Worm (Caenorhabditis elegans) whole organism, L2 larva: ENCODE measurements around the gene H40L08.9.

ENCODE experiments used
- C34F6.9 ChIP-seq: fragments of 150-350 bp; optimal IDR thresholded peaks from 2 replicates; lab custom pipeline; 2014; ENCODE audit warnings: missing biosample characterization, missing genetic modification characterization
- R02D3.7 ChIP-seq: fragments of 150-350 bp; optimal IDR thresholded peaks from 2 replicates; lab custom pipeline; 2014; ENCODE audit warnings: missing biosample characterization, missing genetic modification characterization
- ZK546.5 ChIP-seq: sonication (generic microtip); optimal IDR thresholded peaks from 2 replicates; lab custom pipeline; 2017; ENCODE audit warnings: missing biosample characterization, missing genetic modification characterization
- alr-1 ChIP-seq: fragments of 150-350 bp; optimal IDR thresholded peaks from 2 replicates; lab custom pipeline; 2014; ENCODE audit warnings: missing biosample characterization, missing genetic modification characterization
- aly-2 ChIP-seq: fragments of 150-350 bp; optimal IDR thresholded peaks from 2 replicates; lab custom pipeline; 2014; ENCODE audit warnings: missing biosample characterization, missing genetic modification characterization
- ama-1 ChIP-seq: fragments of 150-350 bp; optimal IDR thresholded peaks from 2 replicates; lab custom pipeline; 2018; ENCODE audit warnings: inconsistent platforms
- blmp-1 ChIP-seq: sonication (generic microtip); optimal IDR thresholded peaks from 2 replicates; lab custom pipeline; 2017; ENCODE audit warnings: missing genetic modification characterization, mild to moderate bottlenecking, missing compliant biosample characterization, antibody characterized with exemption, moderate library complexity; ENCODE audit not compliant: insufficient read depth
- ceh-16 ChIP-seq: fragments of 150-350 bp; optimal IDR thresholded peaks from 2 replicates; lab custom pipeline; 2014; ENCODE audit warnings: missing biosample characterization, missing genetic modification characterization
- ceh-82 ChIP-seq: fragments of 150-350 bp; optimal IDR thresholded peaks from 2 replicates; lab custom pipeline; 2014; ENCODE audit warnings: missing biosample characterization, missing genetic modification characterization
- crh-2 ChIP-seq: sonication (generic microtip); optimal IDR thresholded peaks from 2 replicates; lab custom pipeline; 2017; ENCODE audit warnings: missing biosample characterization, missing genetic modification characterization
- dmd-4 ChIP-seq: sonication (generic microtip); optimal IDR thresholded peaks from 2 replicates; lab custom pipeline; 2017; ENCODE audit warnings: missing biosample characterization, missing genetic modification characterization
- egl-27 ChIP-seq: sonication (generic microtip); optimal IDR thresholded peaks from 3 replicates; lab custom pipeline; 2017; ENCODE audit warnings: missing biosample characterization, missing genetic modification reagents, missing genetic modification characterization
- elt-1 ChIP-seq: fragments of 150-350 bp; optimal IDR thresholded peaks from 2 replicates; lab custom pipeline; 2014; ENCODE audit warnings: missing biosample characterization, missing genetic modification characterization
- elt-3 ChIP-seq: sonication (generic microtip); optimal IDR thresholded peaks from 2 replicates; lab custom pipeline; 2017; ENCODE audit warnings: missing biosample characterization, missing genetic modification characterization
- fos-1 ChIP-seq: fragments of 150-350 bp; optimal IDR thresholded peaks from 2 replicates; lab custom pipeline; 2014; ENCODE audit warnings: missing biosample characterization, missing genetic modification characterization
- gmeb-1 ChIP-seq: fragments of 150-350 bp; optimal IDR thresholded peaks from 2 replicates; lab custom pipeline; 2014; ENCODE audit warnings: missing biosample characterization, missing genetic modification characterization
- lin-11 ChIP-seq: fragments of 150-350 bp; sonication (generic microtip); optimal IDR thresholded peaks from 2 replicates; lab custom pipeline; 2014; ENCODE audit warnings: missing biosample characterization, missing genetic modification characterization, inconsistent platforms, mixed read lengths
- lin-39 ChIP-seq: fragments of 150-350 bp; optimal IDR thresholded peaks from 2 replicates; lab custom pipeline; 2014; ENCODE audit warnings: missing biosample characterization, missing genetic modification reagents, missing genetic modification characterization
- lsy-2 ChIP-seq, 2 experiments: fragments of 150-350 bp in 1 of 2; sonication (generic microtip) in 1 of 2; optimal IDR thresholded peaks; 2 replicates each; lab custom pipeline; 2014 to 2017; ENCODE audit warnings: missing biosample characterization in 2 of 2, missing genetic modification characterization in 2 of 2
- mab-5 ChIP-seq: fragments of 150-350 bp; optimal IDR thresholded peaks from 2 replicates; lab custom pipeline; 2014; ENCODE audit warnings: missing biosample characterization, missing genetic modification characterization
- mbf-1 ChIP-seq: sonication (generic microtip); optimal IDR thresholded peaks from 2 replicates; lab custom pipeline; 2017; ENCODE audit warnings: missing biosample characterization, missing genetic modification characterization
- mdl-1 ChIP-seq, 2 experiments: fragments of 150-350 bp in 1 of 2; sonication (generic microtip) in 1 of 2; optimal IDR thresholded peaks; 2 replicates each; lab custom pipeline; 2017; ENCODE audit warnings: missing biosample characterization in 2 of 2, missing genetic modification characterization in 2 of 2
- nhr-10 ChIP-seq: sonication (generic microtip); optimal IDR thresholded peaks from 2 replicates; lab custom pipeline; 2017; ENCODE audit warnings: missing biosample characterization, missing genetic modification characterization
- nhr-11 ChIP-seq: fragments of 150-350 bp; optimal IDR thresholded peaks from 2 replicates; lab custom pipeline; 2014; ENCODE audit warnings: missing biosample characterization, missing genetic modification characterization
- nhr-12 ChIP-seq: fragments of 150-350 bp; optimal IDR thresholded peaks from 2 replicates; lab custom pipeline; 2014; ENCODE audit warnings: missing biosample characterization, missing genetic modification characterization
- nhr-129 ChIP-seq: fragments of 150-350 bp; optimal IDR thresholded peaks from 2 replicates; lab custom pipeline; 2014; ENCODE audit warnings: missing biosample characterization, missing genetic modification characterization
- nhr-21 ChIP-seq: fragments of 150-350 bp; optimal IDR thresholded peaks from 2 replicates; lab custom pipeline; 2014; ENCODE audit warnings: missing biosample characterization, missing genetic modification characterization
- nhr-23 ChIP-seq: fragments of 150-350 bp; optimal IDR thresholded peaks from 2 replicates; lab custom pipeline; 2014; ENCODE audit warnings: missing biosample characterization, missing genetic modification reagents, missing genetic modification characterization
- nhr-237 ChIP-seq: fragments of 150-350 bp; optimal IDR thresholded peaks from 2 replicates; lab custom pipeline; 2014; ENCODE audit warnings: missing biosample characterization, missing genetic modification characterization
- nhr-25 ChIP-seq: fragments of 150-350 bp; sonication (generic microtip); optimal IDR thresholded peaks from 3 replicates; lab custom pipeline; 2014; ENCODE audit warnings: missing biosample characterization, missing genetic modification characterization
- nhr-6 ChIP-seq: fragments of 150-350 bp; optimal IDR thresholded peaks from 2 replicates; lab custom pipeline; 2014; ENCODE audit warnings: missing biosample characterization, missing genetic modification characterization
- nhr-77 ChIP-seq: fragments of 150-350 bp; optimal IDR thresholded peaks from 2 replicates; lab custom pipeline; 2014; ENCODE audit warnings: missing biosample characterization, missing genetic modification characterization
- peb-1 ChIP-seq: fragments of 150-350 bp; optimal IDR thresholded peaks from 2 replicates; lab custom pipeline; 2014; ENCODE audit warnings: missing biosample characterization, missing genetic modification characterization
- sem-4 ChIP-seq: fragments of 150-350 bp; optimal IDR thresholded peaks from 2 replicates; lab custom pipeline; 2014; ENCODE audit warnings: missing biosample characterization, missing genetic modification reagents, missing genetic modification characterization
- skn-1 ChIP-seq: sonication (generic microtip); optimal IDR thresholded peaks from 2 replicates; lab custom pipeline; 2017; ENCODE audit warnings: missing biosample characterization, missing genetic modification characterization
- sma-3 ChIP-seq: sonication (generic microtip); optimal IDR thresholded peaks from 2 replicates; lab custom pipeline; 2016; ENCODE audit warnings: missing genetic modification reagents, missing genetic modification characterization, missing compliant biosample characterization
- sma-9 ChIP-seq, 2 experiments: fragments of 150-350 bp in 1 of 2; sonication (generic microtip) in 1 of 2; optimal IDR thresholded peaks; 2 replicates each; lab custom pipeline; 2014 to 2016; ENCODE audit warnings: missing genetic modification characterization in 2 of 2, mild to moderate bottlenecking in 1 of 2, missing biosample characterization in 1 of 2, missing compliant biosample characterization in 1 of 2, missing genetic modification reagents in 1 of 2, moderate library complexity in 1 of 2
- snpc-4 ChIP-seq: fragments of 150-350 bp; optimal IDR thresholded peaks from 2 replicates; lab custom pipeline; 2014; ENCODE audit warnings: missing biosample characterization, missing genetic modification characterization
- unc-39 ChIP-seq: fragments of 150-350 bp; optimal IDR thresholded peaks from 2 replicates; lab custom pipeline; 2014; ENCODE audit warnings: missing biosample characterization, missing genetic modification characterization
- unc-55 ChIP-seq: fragments of 150-350 bp; sonication (generic microtip); optimal IDR thresholded peaks from 3 replicates; lab custom pipeline; 2014; ENCODE audit warnings: missing biosample characterization, missing genetic modification reagents, missing genetic modification characterization
- unc-62 ChIP-seq: fragments of 150-350 bp; optimal IDR thresholded peaks from 2 replicates; lab custom pipeline; 2014; ENCODE audit warnings: missing biosample characterization, missing genetic modification reagents, missing genetic modification characterization
- zag-1 ChIP-seq: fragments of 150-350 bp; optimal IDR thresholded peaks from 2 replicates; lab custom pipeline; 2014; ENCODE audit warnings: missing biosample characterization, missing genetic modification characterization
- ztf-1 ChIP-seq: fragments of 200-800 bp; sonication (Bioruptor generic); conservative IDR thresholded peaks from 2 replicates; pipeline ENCODE4 v1.3.6; 2022; ENCODE audit warnings: missing genetic modification characterization, missing compliant biosample characterization
- ztf-11 ChIP-seq: sonication (generic microtip); optimal IDR thresholded peaks from 2 replicates; lab custom pipeline; 2017; ENCODE audit warnings: missing biosample characterization, missing genetic modification characterization
- ztf-4 ChIP-seq: fragments of 150-350 bp; optimal IDR thresholded peaks from 2 replicates; lab custom pipeline; 2014; ENCODE audit warnings: missing biosample characterization, missing genetic modification characterization

The H40L08.9 gene

DNA sequence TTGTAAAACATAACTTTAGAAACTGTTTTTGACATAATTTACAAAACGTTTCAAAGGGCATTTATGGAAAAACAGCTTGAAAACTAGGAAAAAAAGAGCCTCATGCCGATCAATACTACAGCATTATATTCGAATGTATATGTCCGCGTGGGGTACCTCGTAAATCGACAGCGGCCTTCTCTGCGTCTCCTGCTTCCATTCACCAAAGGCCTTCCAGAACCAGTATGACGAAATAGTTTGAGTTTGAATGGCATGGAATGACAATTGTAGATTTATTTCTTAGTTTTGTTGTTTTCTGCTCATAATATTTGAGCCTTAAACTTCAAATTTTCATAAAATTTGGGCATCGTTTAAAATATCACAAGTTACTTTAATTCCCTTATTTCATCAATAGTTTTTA is 30.9 kb downstream of the H40L08.9 start:
- TF ChIP-seq R02D3.7 (tag; lab: Kevin White, UChicago) (no peak), elt-3 (tag; lab: Kevin White, UChicago) (no peak), sem-4 (tag; lab: Kevin White, UChicago) (no peak), unc-55 (GFP tag; lab: Kevin White, UChicago) (peak; percentile 60), C34F6.9 (peak; percentile 44), nhr-129 (tag; lab: Kevin White, UChicago) (peak; percentile 20), lsy-2 (tag; optimal IDR thresholded peaks at IDR 0.05; lab: Kevin White, UChicago) (peak in 1 of 2 experiments; percentile 8), aly-2 (tag; lab: Kevin White, UChicago) (no peak), peb-1 (tag; lab: Kevin White, UChicago) (no peak)

DNA sequence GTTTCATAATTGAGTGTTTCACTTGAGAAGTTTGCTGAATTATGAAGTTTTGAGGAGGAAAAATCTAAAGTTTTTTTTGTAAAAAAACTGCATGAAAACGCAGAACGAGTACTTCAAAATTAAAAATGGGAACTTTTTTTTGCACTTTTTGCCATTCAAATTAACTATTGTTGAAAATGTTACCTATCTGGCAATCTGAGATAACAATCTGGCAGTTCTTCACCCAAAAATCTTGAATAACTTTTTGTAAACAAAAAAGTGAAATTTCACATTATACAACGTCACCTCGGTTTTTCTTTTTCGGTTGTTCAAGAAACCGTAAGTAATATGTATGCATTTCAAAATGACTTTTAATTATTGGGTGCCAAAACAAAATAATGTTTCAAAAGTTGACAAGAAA is 33.7 kb downstream of the H40L08.9 start:
- TF ChIP-seq snpc-4 (no peak), nhr-25 (tag; lab: Kevin White, UChicago) (peak; percentile 20), C34F6.9 (no peak), blmp-1 (tag; lab: Kevin White, UChicago) (peak; percentile 1), alr-1 (no peak), ceh-16 (tag; lab: Kevin White, UChicago) (peak; percentile 30), nhr-11 (tag; lab: Kevin White, UChicago) (no peak)

DNA sequence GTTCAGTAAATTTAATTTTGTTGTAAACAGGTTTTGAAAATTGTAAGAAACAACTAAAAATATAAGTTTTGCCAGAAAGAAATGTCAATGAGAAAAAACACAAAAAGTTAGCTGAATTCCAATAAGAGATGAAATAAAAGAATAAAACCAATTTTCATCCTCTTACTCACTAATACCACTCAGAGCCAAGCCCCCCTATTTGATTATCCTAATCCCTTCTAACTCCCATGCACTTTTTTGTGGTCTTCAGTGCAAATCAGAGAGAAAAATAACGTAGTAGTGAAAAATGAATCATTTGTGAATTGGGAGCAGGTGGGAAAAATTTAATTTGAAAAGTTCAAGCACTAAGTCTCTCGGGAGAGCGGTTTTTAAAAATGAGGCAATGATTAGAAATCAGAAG is 34.9 kb downstream of the H40L08.9 start:
- TF ChIP-seq egl-27 (tag; lab: Kevin White, UChicago) (peak; percentile 27), blmp-1 (tag; lab: Kevin White, UChicago) (no peak)

DNA sequence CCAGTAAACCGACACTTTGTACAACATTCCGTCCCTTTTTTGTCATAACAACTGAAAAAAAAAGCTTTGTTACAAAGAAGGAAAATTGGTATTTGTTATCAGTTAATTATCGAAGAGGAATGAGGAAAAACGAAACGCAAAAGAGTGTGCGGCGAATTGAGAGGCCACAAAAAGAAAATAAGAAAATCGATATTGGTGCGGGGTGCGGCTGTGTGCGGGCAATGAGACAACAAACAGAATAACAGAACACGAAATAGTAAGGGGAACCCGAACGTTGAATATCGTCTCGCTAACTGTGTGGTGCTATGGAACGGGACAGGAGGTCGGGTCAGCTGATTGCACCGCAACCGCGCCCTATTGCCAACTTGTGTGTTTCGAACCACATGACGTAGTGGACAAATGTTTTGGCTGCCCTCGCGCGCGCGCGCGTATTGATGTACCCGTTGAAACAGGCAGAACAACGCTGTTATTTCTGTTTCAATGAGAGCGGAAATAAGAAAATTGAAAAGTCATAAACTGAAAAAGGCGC is 35.7 kb downstream of the H40L08.9 start, which contains the start of gene C18B12.4:
TSS of gene C18B12.4 (minus strand) at position 51 of the 529 bp plus-strand sequence.
- no peak for TF ChIP-seq elt-3 (tag; lab: Kevin White, UChicago)
- no peak for TF ChIP-seq unc-62 (GFP tag; lab: Kevin White, UChicago)
- TF ChIP-seq gmeb-1: peak; percentile 0
- peak; percentile 61 for TF ChIP-seq blmp-1 (tag; lab: Kevin White, UChicago)
- TF ChIP-seq ztf-4 (tag; lab: Kevin White, UChicago): peak; percentile 65
- TF ChIP-seq nhr-12 (tag; lab: Kevin White, UChicago): no peak
- TF ChIP-seq unc-55 (GFP tag; lab: Kevin White, UChicago): peak; percentile 55
- TF ChIP-seq mdl-1 (tag; optimal IDR thresholded peaks at IDR 0.05; lab: Kevin White, UChicago): peak; percentile 22 to 83
- TF ChIP-seq dmd-4 (tag; lab: Kevin White, UChicago): no peak
- no peak for TF ChIP-seq ztf-1
- TF ChIP-seq mbf-1 (tag; lab: Kevin White, UChicago): no peak
- no peak for TF ChIP-seq nhr-23 (tag; lab: Kevin White, UChicago)
- peak; percentile 42 for TF ChIP-seq nhr-6 (tag; lab: Kevin White, UChicago)
- TF ChIP-seq sma-3 (GFP tag; lab: Kevin White, UChicago): peak; percentile 88
- TF ChIP-seq ZK546.5 (tag; lab: Kevin White, UChicago): no peak
- no peak for TF ChIP-seq elt-1 (tag; lab: Kevin White, UChicago)
- no peak for TF ChIP-seq nhr-11 (tag; lab: Kevin White, UChicago)
- TF ChIP-seq nhr-10 (tag; lab: Kevin White, UChicago): no peak
- no peak for TF ChIP-seq alr-1
- peak; percentile 26 for TF ChIP-seq ceh-82 (tag; lab: Kevin White, UChicago)
- TF ChIP-seq sma-9 (GFP tag; optimal IDR thresholded peaks at IDR 0.05; lab: Kevin White, UChicago): peak; percentile 89
- TF ChIP-seq sma-9 (tag; optimal IDR thresholded peaks at IDR 0.05; lab: Kevin White, UChicago): no peak
- TF ChIP-seq peb-1 (tag; lab: Kevin White, UChicago): no peak
- TF ChIP-seq C34F6.9: peak; percentile 90
- TF ChIP-seq ztf-11 (tag; lab: Kevin White, UChicago): no peak
- TF ChIP-seq lin-39 (tag; lab: Kevin White, UChicago): no peak
- TF ChIP-seq snpc-4: peak; percentile 78
- peak; percentile 79 for TF ChIP-seq sem-4 (tag; lab: Kevin White, UChicago)
- TF ChIP-seq egl-27 (tag; lab: Kevin White, UChicago): peak; percentile 8
- no peak for TF ChIP-seq R02D3.7 (tag; lab: Kevin White, UChicago)
- peak; percentile 79 for TF ChIP-seq lin-11
- TF ChIP-seq aly-2 (tag; lab: Kevin White, UChicago): no peak
- TF ChIP-seq lsy-2 (tag; optimal IDR thresholded peaks at IDR 0.05; lab: Kevin White, UChicago): peak; percentile 15 to 83
- peak; percentile 39 for TF ChIP-seq ama-1 (lab: Kevin White, UChicago)
- TF ChIP-seq unc-39 (tag; lab: Kevin White, UChicago): no peak
- TF ChIP-seq nhr-237 (tag; lab: Kevin White, UChicago): no peak
- TF ChIP-seq nhr-25 (tag; lab: Kevin White, UChicago): peak; percentile 90
- no peak for TF ChIP-seq skn-1 (tag; lab: Kevin White, UChicago)
- TF ChIP-seq nhr-77: no peak
- peak; percentile 38 for TF ChIP-seq mab-5
- TF ChIP-seq ceh-16 (tag; lab: Kevin White, UChicago): peak; percentile 85
- TF ChIP-seq nhr-129 (tag; lab: Kevin White, UChicago): peak; percentile 94
- TF ChIP-seq fos-1 (tag; lab: Kevin White, UChicago): peak; percentile 51
- TF ChIP-seq zag-1 (tag; lab: Kevin White, UChicago): peak; percentile 62
- peak; percentile 91 for TF ChIP-seq crh-2
- TF ChIP-seq nhr-21 (tag; lab: Kevin White, UChicago): peak; percentile 79
